Worm (Caenorhabditis elegans) whole organism, mixed stage, embryonic: ENCODE measurements around the gene rev-1.

Experiments used
- M03D4.4 ChIP-seq: sonication (generic microtip); optimal IDR thresholded peaks from 2 replicates; lab custom pipeline; 2017; ENCODE audit warnings: mild to moderate bottlenecking, missing genetic modification characterization, missing compliant biosample characterization
- bed-3 ChIP-seq: fragments of 200-800 bp; sonication (Bioruptor generic); optimal IDR thresholded peaks from 3 replicates; lab custom pipeline; 2018; ENCODE audit warnings: mild to moderate bottlenecking, missing genetic modification characterization, moderate library complexity, missing compliant biosample characterization
- blmp-1 ChIP-seq: fragments of 150-350 bp; optimal IDR thresholded peaks from 2 replicates; lab custom pipeline; 2014; ENCODE audit warnings: missing biosample characterization, missing genetic modification characterization
- ceh-39 ChIP-seq: fragments of 150-350 bp; optimal IDR thresholded peaks from 2 replicates; lab custom pipeline; 2014; ENCODE audit warnings: missing biosample characterization, missing genetic modification characterization
- ceh-43 ChIP-seq: fragments of 200-800 bp; sonication (Bioruptor generic); optimal IDR thresholded peaks from 2 replicates; lab custom pipeline; 2018; ENCODE audit warnings: mild to moderate bottlenecking, missing genetic modification characterization, moderate library complexity, missing compliant biosample characterization
- ceh-83 ChIP-seq: fragments of 200-800 bp; sonication (Bioruptor generic); optimal IDR thresholded peaks from 2 replicates; lab custom pipeline; 2018; ENCODE audit warnings: mild to moderate bottlenecking, missing genetic modification characterization, missing compliant biosample characterization
- ces-1 ChIP-seq: fragments of 150-350 bp; optimal IDR thresholded peaks from 2 replicates; lab custom pipeline; 2014; ENCODE audit warnings: missing biosample characterization, missing genetic modification reagents, missing genetic modification characterization
- cnd-1 ChIP-seq: fragments of 200-800 bp; sonication (Bioruptor generic); optimal IDR thresholded peaks from 2 replicates; lab custom pipeline; 2018; ENCODE audit warnings: mild to moderate bottlenecking, missing genetic modification characterization, missing compliant biosample characterization
- drap-1 ChIP-seq: fragments of 200-800 bp; sonication (Bioruptor generic); optimal IDR thresholded peaks from 3 replicates; lab custom pipeline; 2018; ENCODE audit warnings: mild to moderate bottlenecking, missing genetic modification characterization, missing compliant biosample characterization
- elt-1 ChIP-seq: sonication (generic microtip); optimal IDR thresholded peaks from 2 replicates; lab custom pipeline; 2017; ENCODE audit warnings: missing genetic modification characterization, mild to moderate bottlenecking, missing compliant biosample characterization, antibody characterized with exemption, moderate library complexity, borderline replicate concordance; ENCODE audit not compliant: insufficient read depth
- flh-1 ChIP-seq: fragments of 200-800 bp; sonication (Bioruptor generic); optimal IDR thresholded peaks from 2 replicates; lab custom pipeline; 2018; ENCODE audit warnings: mild to moderate bottlenecking, missing genetic modification characterization, moderate library complexity, missing compliant biosample characterization
- ham-2 ChIP-seq: fragments of 200-800 bp; sonication (Bioruptor generic); optimal IDR thresholded peaks from 2 replicates; lab custom pipeline; 2018; ENCODE audit warnings: mild to moderate bottlenecking, missing genetic modification characterization, missing compliant biosample characterization
- hlh-1 ChIP-seq: fragments of 150-350 bp; optimal IDR thresholded peaks from 2 replicates; lab custom pipeline; 2014; ENCODE audit warnings: missing biosample characterization, missing genetic modification reagents, missing genetic modification characterization
- lin-13 ChIP-seq: fragments of 150-350 bp; optimal IDR thresholded peaks from 2 replicates; lab custom pipeline; 2014; ENCODE audit warnings: missing biosample characterization, missing genetic modification characterization
- lin-32 ChIP-seq: fragments of 200-800 bp; sonication (Bioruptor generic); optimal IDR thresholded peaks from 2 replicates; lab custom pipeline; 2018; ENCODE audit warnings: mild to moderate bottlenecking, missing genetic modification characterization, missing compliant biosample characterization
- lsy-2 ChIP-seq: fragments of 150-350 bp; optimal IDR thresholded peaks from 2 replicates; lab custom pipeline; 2014; ENCODE audit warnings: missing biosample characterization, missing genetic modification characterization
- mab-5 ChIP-seq: fragments of 150-350 bp; optimal IDR thresholded peaks from 2 replicates; lab custom pipeline; 2014; ENCODE audit warnings: missing biosample characterization, missing genetic modification characterization
- mep-1 ChIP-seq: fragments of 150-350 bp; optimal IDR thresholded peaks from 2 replicates; lab custom pipeline; 2017; ENCODE audit warnings: missing biosample characterization, missing genetic modification reagents, missing genetic modification characterization, inconsistent platforms
- mls-2 ChIP-seq: sonication (generic microtip); optimal IDR thresholded peaks from 2 replicates; lab custom pipeline; 2016; ENCODE audit warnings: mild to moderate bottlenecking, missing genetic modification characterization, moderate library complexity, missing compliant biosample characterization
- nhr-12 ChIP-seq: fragments of 150-350 bp; optimal IDR thresholded peaks from 2 replicates; lab custom pipeline; 2014; ENCODE audit warnings: missing biosample characterization, missing genetic modification characterization
- nhr-2 ChIP-seq: fragments of 150-350 bp; optimal IDR thresholded peaks from 2 replicates; lab custom pipeline; 2014; ENCODE audit warnings: missing biosample characterization, missing genetic modification characterization
- nhr-237 ChIP-seq: fragments of 150-350 bp; optimal IDR thresholded peaks from 2 replicates; lab custom pipeline; 2014; ENCODE audit warnings: missing biosample characterization, missing genetic modification characterization
- nhr-28 ChIP-seq: fragments of 150-350 bp; optimal IDR thresholded peaks from 2 replicates; lab custom pipeline; 2014; ENCODE audit warnings: missing biosample characterization, missing genetic modification characterization
- nhr-76 ChIP-seq: sonication (generic microtip); optimal IDR thresholded peaks from 2 replicates; lab custom pipeline; 2017; ENCODE audit warnings: missing biosample characterization, missing genetic modification characterization
- pha-4 ChIP-seq: fragments of 150-350 bp; optimal IDR thresholded peaks from 2 replicates; lab custom pipeline; 2018; ENCODE audit warnings: missing biosample characterization, missing genetic modification reagents, missing genetic modification characterization
- sem-2 ChIP-seq: fragments of 200-800 bp; sonication (Bioruptor generic); optimal IDR thresholded peaks from 2 replicates; lab custom pipeline; 2018; ENCODE audit warnings: mild to moderate bottlenecking, missing genetic modification characterization, missing compliant biosample characterization
- snpc-4 ChIP-seq: fragments of 150-350 bp; optimal IDR thresholded peaks from 2 replicates; lab custom pipeline; 2014; ENCODE audit warnings: missing biosample characterization, missing genetic modification characterization
- sptf-1 ChIP-seq: sonication (generic microtip); optimal IDR thresholded peaks from 2 replicates; lab custom pipeline; 2017; ENCODE audit warnings: mild to moderate bottlenecking, missing genetic modification characterization, moderate library complexity, missing compliant biosample characterization
- tbx-8 ChIP-seq: fragments of 200-800 bp; sonication (Bioruptor generic); optimal IDR thresholded peaks from 2 replicates; lab custom pipeline; 2018; ENCODE audit warnings: mild to moderate bottlenecking, missing genetic modification characterization, moderate library complexity, missing compliant biosample characterization
- unc-120 ChIP-seq: sonication (generic microtip); optimal IDR thresholded peaks from 2 replicates; lab custom pipeline; 2017; ENCODE audit warnings: missing genetic modification characterization, missing compliant biosample characterization; ENCODE audit not compliant: poor library complexity, severe bottlenecking
- unc-39 ChIP-seq: fragments of 150-350 bp; optimal IDR thresholded peaks from 2 replicates; lab custom pipeline; 2014; ENCODE audit warnings: missing biosample characterization, missing genetic modification characterization
- unc-62 ChIP-seq: fragments of 150-350 bp; optimal IDR thresholded peaks from 2 replicates; lab custom pipeline; 2014; ENCODE audit warnings: missing biosample characterization, missing genetic modification reagents, missing genetic modification characterization
- zip-8 ChIP-seq: fragments of 150-350 bp; optimal IDR thresholded peaks from 2 replicates; lab custom pipeline; 2014; ENCODE audit warnings: missing biosample characterization, missing genetic modification characterization
- ztf-11 ChIP-seq: fragments of 150-350 bp; optimal IDR thresholded peaks from 2 replicates; lab custom pipeline; 2014; ENCODE audit warnings: missing biosample characterization, missing genetic modification characterization

Gene rev-1

DNA sequence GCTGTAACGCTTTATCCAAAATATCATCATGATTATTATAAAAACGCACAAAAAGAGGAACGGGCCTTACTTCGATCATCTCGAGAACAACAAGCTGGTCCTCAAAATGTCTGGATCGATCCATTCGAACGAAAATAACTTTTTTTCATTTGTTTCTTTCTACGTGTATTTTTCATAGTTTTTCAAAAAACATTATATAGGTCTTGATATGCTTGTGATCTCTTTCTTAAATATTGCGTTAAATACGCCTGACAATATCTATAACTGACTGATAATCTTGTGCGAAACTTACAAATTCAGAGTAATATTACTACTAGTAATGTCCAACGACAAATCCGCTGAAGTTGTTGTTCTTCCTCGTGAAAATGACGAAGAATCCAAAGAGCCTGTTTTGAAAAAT, 42.3 kb upstream of the rev-1 start, which contains the start of gene sds-22:
TSS of gene sds-22 (plus strand) at position 301 of the 400 bp plus-strand sequence.
- TF ChIP-seq lin-13 (tag; lab: Kevin White, UChicago): no peak
- TF ChIP-seq flh-1 (GFP tag; lab: Kevin White, UChicago): no peak
- no peak for TF ChIP-seq nhr-12 (tag; lab: Kevin White, UChicago)
- TF ChIP-seq nhr-2 (tag; lab: Kevin White, UChicago): no peak
- no peak for TF ChIP-seq M03D4.4 (tag; lab: Kevin White, UChicago)
- no peak for TF ChIP-seq hlh-1 (tag; lab: Kevin White, UChicago)
- no peak for TF ChIP-seq pha-4 (tag; lab: Kevin White, UChicago)

ce11 chrII:7860221-7860928, 40.0 kb upstream of the rev-1 start, which contains the start of gene lin-5:
TSS of gene lin-5 (plus strand) at chrII:7860574.
- TF ChIP-seq snpc-4 (no peak), ztf-11 (tag; lab: Kevin White, UChicago) (no peak), nhr-12 (tag; lab: Kevin White, UChicago) (no peak), tbx-8 (GFP tag; lab: Kevin White, UChicago) (no peak), lin-13 (tag; lab: Kevin White, UChicago) (peak; percentile 31), ham-2 (GFP tag; lab: Kevin White, UChicago) (no peak), cnd-1 (tag; lab: Kevin White, UChicago) (no peak), nhr-76 (tag; lab: Kevin White, UChicago) (no peak), sptf-1 (tag; lab: Kevin White, UChicago) (no peak), mab-5 (no peak), elt-1 (tag; lab: Kevin White, UChicago) (no peak), sem-2 (GFP tag; lab: Kevin White, UChicago) (no peak), lin-32 (GFP tag; lab: Kevin White, UChicago) (no peak), hlh-1 (tag; lab: Kevin White, UChicago) (peak; percentile 22), lsy-2 (tag; lab: Kevin White, UChicago) (peak; percentile 27), flh-1 (GFP tag; lab: Kevin White, UChicago) (no peak), ceh-43 (no peak), ceh-39 (no peak), bed-3 (no peak), unc-39 (tag; lab: Kevin White, UChicago) (no peak), nhr-2 (tag; lab: Kevin White, UChicago) (no peak), blmp-1 (no peak), M03D4.4 (tag; lab: Kevin White, UChicago) (no peak), unc-120 (peak; percentile 44), unc-62 (peak; percentile 25), ceh-83 (GFP tag; lab: Kevin White, UChicago) (no peak), ces-1 (GFP tag; lab: Kevin White, UChicago) (peak; percentile 45), nhr-28 (tag; lab: Kevin White, UChicago) (no peak), nhr-237 (tag; lab: Kevin White, UChicago) (no peak), drap-1 (GFP tag; lab: Kevin White, UChicago) (peak; percentile 4), mls-2 (tag; lab: Kevin White, UChicago) (peak; percentile 48), pha-4 (tag; lab: Kevin White, UChicago) (no peak), zip-8 (tag; lab: Kevin White, UChicago) (no peak)
- TF ChIP-seq, all 35 proteins: peak for 8

DNA sequence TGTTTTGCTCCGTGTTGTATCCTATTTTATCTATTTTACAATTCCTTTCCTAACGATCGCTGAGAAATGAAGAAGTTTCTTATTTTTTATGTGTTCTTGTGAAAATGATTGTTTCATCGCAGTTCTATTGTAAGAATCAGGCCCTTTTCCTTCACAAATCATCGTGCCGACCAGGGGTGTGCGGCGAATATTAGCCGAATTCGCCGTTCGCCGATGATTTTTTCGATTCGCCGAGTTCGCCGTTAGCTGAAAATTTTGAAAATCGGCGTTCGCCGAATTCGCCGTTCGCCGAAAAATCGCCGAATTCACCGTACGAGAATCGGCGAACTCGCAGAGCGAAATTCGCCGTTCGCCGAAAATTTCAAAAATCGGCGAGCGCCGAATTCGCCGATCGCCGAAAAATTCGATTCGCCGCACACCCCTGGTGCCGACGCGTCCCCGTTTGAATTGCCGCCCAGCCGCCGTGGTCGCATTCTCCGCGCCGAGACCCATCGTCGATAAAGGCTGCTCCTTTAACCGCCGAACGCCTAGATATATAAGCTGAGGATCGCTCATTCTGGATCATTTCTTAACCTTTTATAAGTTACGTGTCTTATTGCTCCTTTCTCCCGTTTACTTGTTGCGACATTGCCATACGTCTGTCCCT, 36.8 kb upstream of the rev-1 start:
- peak; percentile 20 for TF ChIP-seq sptf-1 (tag; lab: Kevin White, UChicago)
- no peak for TF ChIP-seq nhr-12 (tag; lab: Kevin White, UChicago)

DNA sequence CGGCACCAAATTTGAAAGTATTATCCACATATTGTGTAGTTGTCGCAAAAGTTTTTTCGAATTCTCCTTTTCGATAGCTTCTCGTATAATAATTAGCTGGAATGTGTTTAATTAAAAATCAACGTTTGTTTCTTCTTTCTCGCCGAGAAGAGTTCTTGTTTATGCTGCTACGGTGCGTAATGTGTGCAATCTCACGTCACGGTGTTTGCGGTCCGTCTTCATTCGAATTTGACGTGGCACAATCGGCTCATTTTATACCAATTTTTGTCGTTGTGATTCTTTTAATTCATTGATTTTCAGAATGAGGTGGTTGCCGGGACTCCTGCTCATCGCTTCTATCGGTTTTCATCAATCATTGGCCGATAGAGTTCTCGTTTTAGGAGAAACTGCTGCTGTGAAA, 36.2 kb upstream of the rev-1 start, which contains the start of gene ostb-1:
TSS of gene ostb-1 (plus strand) at position 301 of the 400 bp plus-strand sequence.
- TF ChIP-seq flh-1 (GFP tag; lab: Kevin White, UChicago): no peak
- peak; percentile 18 for TF ChIP-seq mep-1 (tag; lab: Kevin White, UChicago)
- TF ChIP-seq ces-1 (GFP tag; lab: Kevin White, UChicago): peak; percentile 19
- peak; percentile 19 for TF ChIP-seq pha-4 (tag; lab: Kevin White, UChicago)
- peak; percentile 79 for TF ChIP-seq lsy-2 (tag; lab: Kevin White, UChicago)
- TF ChIP-seq ceh-39: no peak
- TF ChIP-seq elt-1 (tag; lab: Kevin White, UChicago): no peak
- TF ChIP-seq sptf-1 (tag; lab: Kevin White, UChicago): no peak
- TF ChIP-seq, all 35 proteins: peak for 4
